Worm (Caenorhabditis elegans): ENCODE results near the gene daf-36.
A peak's percentile ranks its signal among the peaks of the same experiment; 100 is the strongest.

daf-36 gene

DNA sequence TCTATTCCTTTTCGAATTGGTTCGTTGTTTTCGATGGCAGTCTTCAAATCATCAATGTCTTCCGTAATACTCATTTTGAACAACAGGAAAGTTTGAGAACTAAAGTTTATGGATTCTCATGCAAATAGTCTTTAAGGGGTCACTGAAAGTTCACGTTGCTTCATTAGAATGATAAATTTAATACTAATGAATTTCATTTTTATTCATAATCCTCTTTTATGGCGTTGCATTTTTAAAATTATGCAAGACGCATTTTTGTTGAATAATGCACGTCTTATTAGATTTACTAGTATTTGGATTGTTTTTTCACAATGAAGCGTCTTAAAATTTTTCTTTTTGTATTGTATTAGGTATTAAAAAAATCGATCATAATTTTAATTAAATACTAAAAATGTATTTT is 17.6 kb upstream of the daf-36 start, which contains the start of gene C12D8.9:
C12D8.9 (minus strand) TSS at position 101 of the 400 bp plus-strand sequence.
- TF ChIP-seq unc-62 (GFP tag; optimal IDR thresholded peaks at IDR 0.05 in 1 of 2) (peak in 1 of 2 experiments; percentile 24), unc-62 (tag; optimal IDR thresholded peaks at IDR 0.05) (no peak), lin-39 (tag; optimal IDR thresholded peaks at IDR 0.05) (no peak)

DNA sequence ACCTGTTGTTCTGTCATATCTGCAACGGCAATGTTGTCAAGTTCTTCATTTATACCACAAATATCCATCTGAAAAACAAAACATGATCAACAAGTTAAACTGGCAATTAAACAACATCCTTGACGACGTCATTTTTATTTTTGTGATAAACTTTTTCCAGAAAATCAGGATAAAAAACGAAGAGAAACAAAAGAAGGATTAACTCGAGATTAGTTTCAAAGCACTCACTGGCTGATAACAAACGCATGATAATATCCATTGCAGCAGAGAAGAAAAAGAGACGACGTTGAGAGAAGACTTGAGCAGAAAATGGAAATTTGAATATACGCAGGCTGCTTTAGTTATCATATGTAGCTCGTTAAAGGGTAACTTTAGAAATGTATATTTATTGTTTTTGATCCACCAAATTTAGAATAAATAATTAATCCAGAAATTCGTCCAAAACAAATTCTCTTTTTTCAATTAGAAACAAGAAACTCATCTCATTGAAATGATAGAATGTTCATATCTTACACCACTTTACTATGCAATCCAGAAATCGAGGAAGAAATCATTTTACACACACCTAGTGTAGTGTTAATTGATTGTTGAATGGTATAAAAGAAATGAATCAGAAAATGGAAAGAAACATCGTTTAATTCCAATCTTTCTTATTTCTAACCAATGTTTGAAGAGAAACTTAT is 15.8 kb upstream of the daf-36 start, which contains the start of the genes C12D8.21 and col-148:
C12D8.21 (minus strand) TSS at position 68 of the 683 bp plus-strand sequence.
col-148 (plus strand) TSS at position 633 of the 683 bp plus-strand sequence.
- TF ChIP-seq tra-1 (GFP tag; IDR thresholded peaks at IDR 0.05) = no peak
- peak; percentile 2 for TF ChIP-seq aha-1 (tag)

DNA sequence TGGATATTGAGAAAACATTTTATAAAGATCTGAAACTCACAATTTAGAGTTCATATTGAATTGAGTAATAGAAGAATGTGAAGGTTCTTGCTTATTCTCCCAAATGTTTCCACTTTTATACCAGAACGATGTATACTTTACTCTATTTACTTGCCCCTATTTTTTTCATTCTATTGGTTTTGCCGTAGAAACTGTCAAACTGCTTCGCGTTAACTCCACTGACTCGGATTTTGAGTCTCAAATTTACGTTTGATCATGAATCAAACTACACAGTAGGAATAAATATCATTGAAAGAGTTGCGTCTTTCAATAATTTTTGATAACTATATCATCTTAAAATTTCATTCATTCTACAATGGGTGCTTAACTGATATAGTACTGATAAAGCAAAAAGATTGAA is 14.4 kb upstream of the daf-36 start, which contains the start of gene fipr-8:
fipr-8 (minus strand) TSS at position 101 of the 400 bp plus-strand sequence.
- TF ChIP-seq F26F4.8 (GFP tag; conservative IDR thresholded peaks at IDR 0.05) (no peak), Y48G9A.11 (GFP tag; IDR thresholded peaks at IDR 0.05) (no peak), mxl-3 (GFP tag; optimal IDR thresholded peaks at IDR 0.05) (no peak), daf-12 (tag; optimal IDR thresholded peaks at IDR 0.05) (no peak), mes-2 (tag; optimal IDR thresholded peaks at IDR 0.05; ENCODE audit: poor library complexity, severe bottlenecking) (no peak), nhr-102 (tag; optimal IDR thresholded peaks at IDR 0.05) (no peak), hif-1 (tag; optimal IDR thresholded peaks at IDR 0.05) (no peak), ama-1 (optimal IDR thresholded peaks at IDR 0.05) (no peak), attf-4 (tag; optimal IDR thresholded peaks at IDR 0.05) (no peak), D1046.2 (GFP tag; IDR thresholded peaks at IDR 0.05) (no peak), Y75B8A.6 (GFP tag; IDR thresholded peaks at IDR 0.05) (no peak), duxl-1 (tag; optimal IDR thresholded peaks at IDR 0.05; ENCODE audit: poor library complexity) (no peak), gei-8 (GFP tag; optimal IDR thresholded peaks at IDR 0.05) (no peak), aly-2 (tag; optimal IDR thresholded peaks at IDR 0.05) (no peak), snpc-1.2 (GFP tag; IDR thresholded peaks at IDR 0.05) (no peak), hmg-1.1 (GFP tag; IDR thresholded peaks at IDR 0.05) (no peak), fkh-10 (GFP tag; optimal IDR thresholded peaks at IDR 0.05) (no peak)

DNA sequence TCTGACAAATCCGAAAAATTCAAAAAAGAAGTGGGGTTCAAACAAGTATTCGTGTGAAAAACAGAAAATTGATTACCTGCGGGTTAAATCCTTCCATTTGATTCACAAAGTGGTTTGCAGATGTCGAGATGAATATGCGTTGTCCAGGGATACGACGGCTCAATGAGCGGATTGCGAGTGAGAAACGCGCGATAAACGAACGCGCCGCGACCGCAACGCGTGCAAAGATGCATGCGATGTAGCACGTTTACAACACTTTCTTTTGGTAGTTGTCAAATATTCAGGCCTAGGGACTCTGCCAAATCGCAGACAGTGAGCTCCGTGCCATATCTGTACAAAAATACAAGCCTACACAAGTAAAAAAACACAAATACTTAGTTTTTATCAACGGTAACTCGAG is 13.2 kb upstream of the daf-36 start, which contains the start of gene fubl-1:
fubl-1 (minus strand) TSS at position 202 of the 400 bp plus-strand sequence.
- TF ChIP-seq dmd-6 (GFP tag; IDR thresholded peaks at IDR 0.05) (no peak), tag-97 (GFP tag; IDR thresholded peaks at IDR 0.05) (no peak), mes-2 (tag; optimal IDR thresholded peaks at IDR 0.05; ENCODE audit: poor library complexity, severe bottlenecking) (peak; percentile 56), Y5F2A.4 (GFP tag; optimal IDR thresholded peaks at IDR 0.05) (no peak), vab-7 (GFP tag; IDR thresholded peaks at IDR 0.05) (peak; percentile 39; the same call in 1 of the 2 replicates), arid-1 (GFP tag; conservative IDR thresholded peaks at IDR 0.05) (no peak), lin-38 (GFP tag; IDR thresholded peaks at IDR 0.05) (peak; percentile 70), dpl-1 (GFP tag; optimal IDR thresholded peaks at IDR 0.05) (peak; percentile 14), ama-1 (optimal IDR thresholded peaks at IDR 0.05) (peak; percentile 75), aha-1 (tag) (peak; percentile 82), lsy-2 (tag; optimal IDR thresholded peaks at IDR 0.05) (peak in 1 of 2 experiments; percentile 19), madf-9 (GFP tag; conservative IDR thresholded peaks at IDR 0.05) (no peak), unc-62 (GFP tag; optimal IDR thresholded peaks at IDR 0.05 in 1 of 2) (peak in 1 of 2 experiments; percentile 28), unc-62 (tag; optimal IDR thresholded peaks at IDR 0.05) (no peak), Y48G9A.11 (GFP tag; IDR thresholded peaks at IDR 0.05) (peak; percentile 40; the same call in 1 of the 2 replicates), spr-3 (GFP tag; optimal IDR thresholded peaks at IDR 0.05) (no peak)
